Fruit fly (Drosophila melanogaster) whole organism, adult: ENCODE measurements around the gene ohgt.

Source experiments
- CG11617 ChIP-seq: fragments of 200-800 bp; sonication (Bioruptor generic); optimal IDR thresholded peaks from 2 replicates; lab custom pipeline; 2017; ENCODE audit warnings: mild to moderate bottlenecking, missing biosample characterization, missing genetic modification reagents, missing genetic modification characterization
- CG12768 ChIP-seq: fragments of 200-800 bp; sonication (Bioruptor generic); optimal IDR thresholded peaks from 2 replicates; lab custom pipeline; 2017; ENCODE audit warnings: missing biosample characterization, missing genetic modification characterization, mild to moderate bottlenecking, moderate library complexity, missing genetic modification reagents
- CG14711 ChIP-seq: fragments of 200-800 bp; sonication (Bioruptor generic); optimal IDR thresholded peaks from 2 replicates; lab custom pipeline; 2018; ENCODE audit warnings: missing biosample characterization, mild to moderate bottlenecking, missing genetic modification characterization, moderate library complexity
- CG1620 ChIP-seq: fragments of 200-800 bp; sonication (Bioruptor generic); optimal IDR thresholded peaks from 2 replicates; lab custom pipeline; 2016; ENCODE audit warnings: missing biosample characterization, missing genetic modification characterization
- CG33017 ChIP-seq: fragments of 200-800 bp; sonication (Bioruptor generic); optimal IDR thresholded peaks from 2 replicates; lab custom pipeline; 2018; ENCODE audit warnings: missing biosample characterization, mild to moderate bottlenecking, missing genetic modification characterization, moderate library complexity
- CG5204 ChIP-seq: fragments of 200-800 bp; sonication (Bioruptor generic); optimal IDR thresholded peaks from 2 replicates; lab custom pipeline; 2016; ENCODE audit warnings: missing biosample characterization, missing genetic modification characterization
- CG7045 ChIP-seq: fragments of 200-800 bp; sonication (Bioruptor generic); optimal IDR thresholded peaks from 2 replicates; lab custom pipeline; 2017; ENCODE audit warnings: missing biosample characterization, mild to moderate bottlenecking, missing genetic modification characterization
- CG7101 ChIP-seq: fragments of 200-800 bp; sonication (Bioruptor generic); optimal IDR thresholded peaks from 2 replicates; lab custom pipeline; 2018; ENCODE audit warnings: missing biosample characterization, mild to moderate bottlenecking, missing genetic modification characterization, moderate library complexity
- Clk ChIP-seq: fragments of 200-800 bp; sonication (Bioruptor generic); optimal IDR thresholded peaks from 2 replicates; lab custom pipeline; 2017; ENCODE audit warnings: missing biosample characterization, missing genetic modification characterization
- Crg-1 ChIP-seq: fragments of 200-800 bp; sonication (Bioruptor generic); optimal IDR thresholded peaks from 2 replicates; lab custom pipeline; 2016; ENCODE audit warnings: missing biosample characterization, missing genetic modification characterization
- Hr96 ChIP-seq: fragments of 200-800 bp; sonication (Bioruptor generic); optimal IDR thresholded peaks from 2 replicates; lab custom pipeline; 2016; ENCODE audit warnings: missing biosample characterization, missing genetic modification characterization
- Mnt ChIP-seq: fragments of 200-800 bp; sonication (Bioruptor generic); optimal IDR thresholded peaks from 2 replicates; lab custom pipeline; 2016; ENCODE audit warnings: missing biosample characterization, mild to moderate bottlenecking, missing genetic modification characterization
- bab1 ChIP-seq: fragments of 200-800 bp; sonication (Bioruptor generic); optimal IDR thresholded peaks from 3 replicates; lab custom pipeline; 2019; ENCODE audit warnings: missing biosample characterization, mild to moderate bottlenecking, missing genetic modification characterization, moderate library complexity
- cic ChIP-seq: fragments of 200-800 bp; sonication (Bioruptor generic); optimal IDR thresholded peaks from 2 replicates; lab custom pipeline; 2017; ENCODE audit warnings: missing biosample characterization, mild to moderate bottlenecking, missing genetic modification characterization, moderate library complexity
- cnc ChIP-seq, 2 experiments: fragments of >200 bp; optimal IDR thresholded peaks; 2 replicates each; lab custom pipeline; 2017
- kay ChIP-seq: fragments of 200-800 bp; sonication (Bioruptor generic); peaks from one replicate; lab custom pipeline; 2016; ENCODE audit warnings: missing biosample characterization, missing genetic modification characterization, borderline replicate concordance
- ovo ChIP-seq: fragments of 200-800 bp; sonication (Bioruptor generic); optimal IDR thresholded peaks from 2 replicates; lab custom pipeline; 2016; ENCODE audit warnings: missing biosample characterization, missing genetic modification characterization
- pad ChIP-seq: fragments of 200-800 bp; sonication (Bioruptor generic); optimal IDR thresholded peaks from 3 replicates; lab custom pipeline; 2017; ENCODE audit warnings: missing biosample characterization, missing genetic modification characterization, mild to moderate bottlenecking, moderate library complexity, missing genetic modification reagents
- tj ChIP-seq: fragments of 200-800 bp; sonication (Bioruptor generic); optimal IDR thresholded peaks from 3 replicates; lab custom pipeline; 2017; ENCODE audit warnings: missing biosample characterization, mild to moderate bottlenecking, missing genetic modification characterization, moderate library complexity
- toe ChIP-seq: fragments of 200-800 bp; sonication (Bioruptor generic); optimal IDR thresholded peaks from 2 replicates; lab custom pipeline; 2016; ENCODE audit warnings: missing biosample characterization, missing genetic modification characterization

The ohgt gene

dm6 chr3R:10042664-10043372 lies 6.2 kb upstream of the ohgt start, which contains the start of the genes Mical and CG3909:
Gene Mical (minus strand): TSS chr3R:10042895.
Gene CG3909 (plus strand): TSS chr3R:10043270.
- TF ChIP-seq CG1620 (peak; percentile 48), cic (GFP tag; lab: Kevin White, UChicago) (peak; percentile 19), CG7101 (tag; lab: Kevin White, UChicago) (peak; percentile 95), cnc (optimal IDR thresholded peaks at IDR 0.05; lab: Kevin White, UChicago) (no peak), CG7045 (peak; percentile 87), kay (GFP tag; lab: Kevin White, UChicago) (no peak), CG11617 (GFP tag; lab: Kevin White, UChicago) (peak; percentile 84), tj (GFP tag; lab: Kevin White, UChicago) (peak; percentile 53), Hr96 (GFP tag; lab: Kevin White, UChicago) (no peak), CG33017 (tag; lab: Kevin White, UChicago) (peak; percentile 94), CG14711 (tag; lab: Kevin White, UChicago) (peak; percentile 91), CG12768 (GFP tag; lab: Kevin White, UChicago) (peak; percentile 75), Clk (GFP tag; lab: Kevin White, UChicago) (peak; percentile 52), CG5204 (GFP tag; lab: Kevin White, UChicago) (no peak), Crg-1 (GFP tag; lab: Kevin White, UChicago) (peak; percentile 75), toe (GFP tag; lab: Kevin White, UChicago) (no peak), pad (GFP tag; lab: Kevin White, UChicago) (peak; percentile 67), ovo (GFP tag; lab: Kevin White, UChicago) (peak; percentile 42), bab1 (peak; percentile 76), Mnt (peak; percentile 36)

- TF ChIP-seq CG12768 (GFP tag; lab: Kevin White, UChicago) (peak; percentile 39), bab1 (peak; percentile 68), pad (GFP tag; lab: Kevin White, UChicago) (peak; percentile 21), Crg-1 (GFP tag; lab: Kevin White, UChicago) (no peak), Hr96 (GFP tag; lab: Kevin White, UChicago) (no peak), CG7045 (no peak), ovo (GFP tag; lab: Kevin White, UChicago) (no peak), CG33017 (tag; lab: Kevin White, UChicago) (peak; percentile 34), CG14711 (tag; lab: Kevin White, UChicago) (peak; percentile 9), CG11617 (GFP tag; lab: Kevin White, UChicago) (peak; percentile 36), CG1620 (no peak), toe (GFP tag; lab: Kevin White, UChicago) (no peak), tj (GFP tag; lab: Kevin White, UChicago) (no peak), cic (GFP tag; lab: Kevin White, UChicago) (peak; percentile 9), Mnt (peak; percentile 2), CG7101 (tag; lab: Kevin White, UChicago) (peak; percentile 29), kay (GFP tag; lab: Kevin White, UChicago) (no peak), Clk (GFP tag; lab: Kevin White, UChicago) (no peak), cnc (optimal IDR thresholded peaks at IDR 0.05; lab: Kevin White, UChicago) (no peak), CG5204 (GFP tag; lab: Kevin White, UChicago) (no peak)
These were observed 3.7 kb upstream of the ohgt start, which contains the start of the genes CG11722 and mtTFB2 for dm6 chr3R:10045343-10045742. Gene CG11722 (minus strand): TSS chr3R:10045542. Gene mtTFB2 (plus strand): TSS chr3R:10045574.

- TF ChIP-seq pad (GFP tag; lab: Kevin White, UChicago), result peak; percentile 5
- no peak for TF ChIP-seq CG33017 (tag; lab: Kevin White, UChicago)
- no peak for TF ChIP-seq Clk (GFP tag; lab: Kevin White, UChicago)
- peak; percentile 38 for TF ChIP-seq CG7101 (tag; lab: Kevin White, UChicago)
- peak; percentile 9 for TF ChIP-seq CG12768 (GFP tag; lab: Kevin White, UChicago)
- no peak for TF ChIP-seq ovo (GFP tag; lab: Kevin White, UChicago)
- TF ChIP-seq Mnt, result peak; percentile 4
- peak; percentile 10 for TF ChIP-seq bab1
- TF ChIP-seq CG11617 (GFP tag; lab: Kevin White, UChicago), result peak; percentile 56
These were observed 794 bp upstream of the ohgt start for dm6 chr3R:10048035-10048774.

dm6 chr3R:10048775-10048841 lies 391 bp upstream of the ohgt start, which contains the start of gene CG12811:
Gene CG12811 (minus strand): TSS chr3R:10048797.
- TF ChIP-seq pad (GFP tag; lab: Kevin White, UChicago) (no peak), tj (GFP tag; lab: Kevin White, UChicago) (no peak), kay (GFP tag; lab: Kevin White, UChicago) (no peak), CG7045 (no peak), ovo (GFP tag; lab: Kevin White, UChicago) (no peak), Clk (GFP tag; lab: Kevin White, UChicago) (no peak), cnc (optimal IDR thresholded peaks at IDR 0.05; lab: Kevin White, UChicago) (no peak), CG11617 (GFP tag; lab: Kevin White, UChicago) (no peak), bab1 (no peak), CG14711 (tag; lab: Kevin White, UChicago) (no peak), CG33017 (tag; lab: Kevin White, UChicago) (no peak), CG5204 (GFP tag; lab: Kevin White, UChicago) (no peak), Mnt (no peak)

- no peak for TF ChIP-seq pad (GFP tag; lab: Kevin White, UChicago)
- TF ChIP-seq tj (GFP tag; lab: Kevin White, UChicago), result no peak
- no peak for TF ChIP-seq bab1
- TF ChIP-seq ovo (GFP tag; lab: Kevin White, UChicago), result no peak
- no peak for TF ChIP-seq Crg-1 (GFP tag; lab: Kevin White, UChicago)
- TF ChIP-seq Hr96 (GFP tag; lab: Kevin White, UChicago), result no peak
These were observed 3.8 kb downstream of the ohgt start, which contains the start of the genes Fancl and Npc2e for dm6 chr3R:10052695-10053382. Gene Fancl (minus strand): TSS chr3R:10052869. Gene Npc2e (plus strand): TSS chr3R:10053332.
